Worm (Caenorhabditis elegans) whole organism, young adult: Measurements from ENCODE around the gene dos-2.

ENCODE experiments used
- F37B4.10 ChIP-seq: fragments of 200-800 bp; sonication (Bioruptor generic); IDR thresholded peaks from 2 replicates; pipeline ENCODE4 v1.3.6; 2022; ENCODE audit warnings: missing genetic modification characterization, missing compliant biosample characterization
- F39B2.1 ChIP-seq: fragments of 200-800 bp; sonication (Bioruptor generic); IDR thresholded peaks from 2 replicates; pipeline ENCODE4 v1.3.6; 2022; ENCODE audit warnings: missing genetic modification reagents, missing genetic modification characterization, missing compliant biosample characterization
- F52B5.7 ChIP-seq: sonication (generic microtip); optimal IDR thresholded peaks from 2 replicates; lab custom pipeline; 2016; ENCODE audit warnings: mild to moderate bottlenecking, missing genetic modification characterization, missing compliant biosample characterization
- K11D2.4 ChIP-seq: fragments of 200-800 bp; sonication (Bioruptor generic); IDR thresholded peaks from 2 replicates; pipeline ENCODE4 v1.3.6; 2022; ENCODE audit warnings: missing genetic modification reagents, missing genetic modification characterization, missing compliant biosample characterization
- Y56A3A.18 ChIP-seq: fragments of 200-800 bp; sonication (Bioruptor generic); IDR thresholded peaks from 2 replicates; pipeline ENCODE4 v1.3.6; 2022; ENCODE audit warnings: missing genetic modification reagents, missing genetic modification characterization, missing compliant biosample characterization
- aptf-2 ChIP-seq: fragments of 200-800 bp; sonication (Bioruptor generic); conservative IDR thresholded peaks from 2 replicates; pipeline ENCODE4 v1.3.6; 2022; ENCODE audit warnings: missing genetic modification reagents, missing genetic modification characterization, missing compliant biosample characterization
- athp-1 ChIP-seq: sonication (generic microtip); optimal IDR thresholded peaks from 2 replicates; lab custom pipeline; 2017; ENCODE audit warnings: mild to moderate bottlenecking, missing genetic modification characterization, missing compliant biosample characterization
- attf-6 ChIP-seq: fragments of 200-800 bp; sonication (Bioruptor generic); IDR thresholded peaks from 2 replicates; pipeline ENCODE4 v1.3.6; 2022; ENCODE audit warnings: missing genetic modification reagents, missing genetic modification characterization, missing compliant biosample characterization
- chd-7 ChIP-seq: sonication (generic microtip); optimal IDR thresholded peaks from 2 replicates; lab custom pipeline; 2016; ENCODE audit warnings: mild to moderate bottlenecking, missing genetic modification characterization, moderate library complexity, missing compliant biosample characterization
- dox-1 ChIP-seq: fragments of 200-800 bp; sonication (Bioruptor generic); IDR thresholded peaks from 2 replicates; pipeline ENCODE4 v1.3.6; 2022; ENCODE audit warnings: missing genetic modification reagents, missing genetic modification characterization, missing compliant biosample characterization
- dpff-1 ChIP-seq: sonication (generic microtip); optimal IDR thresholded peaks from 2 replicates; lab custom pipeline; 2017; ENCODE audit warnings: mild to moderate bottlenecking, missing genetic modification characterization, missing compliant biosample characterization
- hmg-1.2 ChIP-seq: fragments of 200-800 bp; sonication (Bioruptor generic); IDR thresholded peaks from 2 replicates; pipeline ENCODE4 v1.3.6; 2022; ENCODE audit warnings: missing genetic modification reagents, missing genetic modification characterization, missing compliant biosample characterization
- let-526 ChIP-seq: fragments of 200-800 bp; sonication (Bioruptor generic); IDR thresholded peaks from 2 replicates; pipeline ENCODE4 v1.3.6; 2022; ENCODE audit warnings: missing genetic modification reagents, missing genetic modification characterization, missing compliant biosample characterization
- lin-26 ChIP-seq: fragments of 200-800 bp; sonication (Bioruptor generic); IDR thresholded peaks from 2 replicates; pipeline ENCODE4 v1.3.6; 2022; ENCODE audit warnings: missing genetic modification reagents, missing genetic modification characterization, missing compliant biosample characterization
- lsl-1 ChIP-seq: fragments of 200-800 bp; sonication (Bioruptor generic); optimal IDR thresholded peaks from 2 replicates; lab custom pipeline; 2018; ENCODE audit warnings: mild to moderate bottlenecking, missing genetic modification characterization, moderate library complexity, missing compliant biosample characterization
- lsy-27 ChIP-seq: sonication (generic microtip); optimal IDR thresholded peaks from 2 replicates; lab custom pipeline; 2017; ENCODE audit warnings: missing genetic modification characterization, mild to moderate bottlenecking, missing compliant biosample characterization, antibody characterized with exemption, missing genotype, borderline replicate concordance; ENCODE audit not compliant: insufficient read depth
- madf-10 ChIP-seq: sonication (generic microtip); optimal IDR thresholded peaks from 2 replicates; lab custom pipeline; 2016; ENCODE audit warnings: mild to moderate bottlenecking, missing genetic modification characterization, missing compliant biosample characterization
- sdz-38 ChIP-seq: sonication (generic microtip); optimal IDR thresholded peaks from 2 replicates; lab custom pipeline; 2016; ENCODE audit warnings: missing genotype, missing genetic modification characterization, missing compliant biosample characterization
- snpc-1.3 ChIP-seq: sonication (generic microtip); optimal IDR thresholded peaks from 2 replicates; lab custom pipeline; 2017; ENCODE audit warnings: missing genetic modification characterization, mild to moderate bottlenecking, missing compliant biosample characterization, antibody characterized with exemption, moderate library complexity, missing genotype, missing genetic modification reagents; ENCODE audit not compliant: insufficient read depth
- snpc-3.4 ChIP-seq: sonication (generic microtip); optimal IDR thresholded peaks from 2 replicates; lab custom pipeline; 2017; ENCODE audit warnings: missing genetic modification characterization, mild to moderate bottlenecking, missing compliant biosample characterization, antibody characterized with exemption, moderate library complexity, missing genotype, missing genetic modification reagents
- ztf-22 ChIP-seq: fragments of 200-800 bp; sonication (Bioruptor generic); optimal IDR thresholded peaks from 2 replicates; lab custom pipeline; 2018; ENCODE audit warnings: mild to moderate bottlenecking, missing genetic modification characterization, moderate library complexity, missing compliant biosample characterization

The dos-2 gene

DNA sequence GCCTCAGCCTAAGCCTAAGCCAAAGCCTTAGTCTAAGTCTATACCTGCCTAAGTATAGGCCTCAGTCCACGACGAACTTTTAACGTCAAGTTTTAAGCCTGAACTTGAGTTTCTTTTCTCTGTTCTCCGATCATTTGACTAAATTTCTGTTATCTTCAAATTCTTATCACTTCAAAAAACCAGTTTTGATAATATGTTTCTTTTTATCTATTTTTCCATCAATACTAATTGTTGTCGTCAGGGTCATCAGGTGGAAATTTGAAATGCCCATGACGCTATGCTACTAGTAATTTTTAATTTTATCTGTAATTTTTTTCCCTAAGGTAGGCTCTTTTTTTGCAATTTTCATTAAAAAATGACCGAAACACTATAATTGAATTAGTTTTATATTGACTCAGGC is 35.5 kb downstream of the dos-2 start (continued):
- TF ChIP-seq lsy-27 (tag; lab: Kevin White, UChicago), result no peak
- TF ChIP-seq aptf-2 (GFP tag; lab: Robert Waterston, UW), result no peak
- TF ChIP-seq lsl-1 (GFP tag; lab: Kevin White, UChicago), result no peak

DNA sequence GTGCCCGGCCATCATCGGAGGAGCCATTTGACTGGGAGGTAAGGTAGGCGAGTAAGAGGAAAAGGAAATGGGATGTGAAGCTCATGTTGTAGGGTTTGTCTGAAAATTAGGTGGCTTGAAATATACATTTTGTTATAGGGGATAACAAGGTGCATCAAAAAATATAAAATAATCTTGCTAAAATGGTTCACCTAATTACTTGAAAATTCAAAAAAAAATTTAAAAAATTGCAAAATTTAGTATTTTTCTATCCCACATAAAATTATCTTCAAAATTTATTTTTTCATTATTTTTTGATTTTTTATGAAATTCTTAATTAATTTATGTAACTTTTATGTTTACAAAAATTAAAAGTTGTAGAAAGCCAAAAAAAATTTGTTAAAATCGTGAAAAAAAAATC is 42.6 kb downstream of the dos-2 start, which contains the start of gene K07D4.6:
Gene K07D4.6 (minus strand): TSS at position 101 of the 400 bp plus-strand sequence.
- no peak for TF ChIP-seq dpff-1
- TF ChIP-seq athp-1, result no peak
- no peak for TF ChIP-seq snpc-3.4 (tag; lab: Kevin White, UChicago)
- no peak for TF ChIP-seq F37B4.10
- TF ChIP-seq lin-26 (GFP tag; lab: Robert Waterston, UW), result no peak
- no peak for TF ChIP-seq madf-10 (tag; lab: Kevin White, UChicago)
- no peak for TF ChIP-seq K11D2.4 (GFP tag; lab: Robert Waterston, UW)
- no peak for TF ChIP-seq attf-6 (GFP tag; lab: Robert Waterston, UW)
- TF ChIP-seq let-526 (GFP tag; lab: Robert Waterston, UW), result no peak
- no peak for TF ChIP-seq Y56A3A.18 (GFP tag; lab: Robert Waterston, UW)

DNA sequence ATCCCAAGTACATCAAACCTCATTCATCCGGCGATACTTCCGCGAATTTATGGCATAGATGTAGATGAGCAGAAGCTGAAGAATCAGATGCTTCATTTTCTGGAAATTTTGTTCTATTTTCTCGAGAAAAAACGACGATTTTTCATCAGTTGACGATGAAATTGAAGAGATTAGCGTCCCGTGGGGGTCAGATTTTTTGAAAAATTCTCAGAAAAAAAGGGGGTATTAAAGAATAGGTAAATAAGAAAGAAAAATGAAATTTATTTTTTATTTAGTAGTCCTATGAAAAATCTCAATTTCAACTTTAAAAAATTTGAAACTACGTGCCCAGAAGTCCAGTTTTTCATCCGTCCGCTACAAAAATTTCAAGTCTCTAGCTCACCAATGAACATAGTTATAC is 49.4 kb downstream of the dos-2 start, which contains the start of gene K07D4.5:
Gene K07D4.5 (minus strand): TSS at position 101 of the 400 bp plus-strand sequence.
- TF ChIP-seq chd-7 (tag; lab: Kevin White, UChicago) (no peak), snpc-1.3 (tag; lab: Kevin White, UChicago) (no peak), ztf-22 (no peak), dox-1 (no peak), F52B5.7 (tag; lab: Kevin White, UChicago) (no peak), hmg-1.2 (GFP tag; lab: Robert Waterston, UW) (no peak), F39B2.1 (GFP tag; lab: Robert Waterston, UW) (no peak), sdz-38 (tag; lab: Kevin White, UChicago) (no peak)
